Fruit fly (Drosophila melanogaster) whole organism: ENCODE measurements around the gene CG8051.

Experiments used
- CG8478 ChIP-seq: fragments of >200 bp; optimal IDR thresholded peaks from 2 replicates; lab custom pipeline; 2018; ENCODE audit warnings: inconsistent platforms
- Dll ChIP-seq: fragments of >200 bp; optimal IDR thresholded peaks from 2 replicates; lab custom pipeline; 2017
- EcR ChIP-seq, 2 experiments: fragments of >200 bp; optimal IDR thresholded peaks; 2 replicates each; lab custom pipeline; 2017; ENCODE audit warnings: missing biosample characterization in 2 of 2, missing genetic modification characterization in 2 of 2, missing genetic modification reagents in 2 of 2
- usp ChIP-seq: fragments of >200 bp; optimal IDR thresholded peaks from 2 replicates; lab custom pipeline; 2017; ENCODE audit warnings: missing biosample characterization, missing genetic modification characterization, mixed read lengths

DNA sequence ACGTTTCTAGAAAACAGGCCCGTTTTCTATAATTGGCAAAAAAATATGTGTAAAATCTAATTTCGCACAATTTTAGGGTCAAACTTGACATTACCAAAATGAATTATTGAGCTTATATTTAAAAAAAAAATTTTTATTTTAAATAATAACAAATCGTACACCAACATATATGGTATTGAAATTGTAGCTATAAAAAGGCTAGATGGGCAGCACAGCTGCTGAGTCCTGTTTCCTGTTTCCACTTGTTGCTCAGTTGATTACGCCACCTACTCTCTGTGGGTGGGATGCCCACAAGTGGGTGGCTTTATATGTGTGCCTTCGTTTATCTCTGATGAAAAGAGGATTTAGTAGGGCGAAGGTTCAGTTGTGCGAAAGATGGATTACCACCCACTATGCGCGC is 8.4 kb downstream of the CG8051 start:
- TF ChIP-seq EcR (GFP tag; optimal IDR thresholded peaks at IDR 0.05; lab: Kevin White, UChicago) (no peak), CG8478 (no peak), Dll (lab: Kevin White, UChicago) (no peak), usp (no peak)
